Fruit fly (Drosophila melanogaster): ENCODE data around the gene scat.

- TF ChIP-seq Dfd (GFP tag; optimal IDR thresholded peaks at IDR 0.05) (no peak), jim (GFP tag; optimal IDR thresholded peaks at IDR 0.05) (no peak), CG9705 (GFP tag; optimal IDR thresholded peaks at IDR 0.05) (no peak), br (GFP tag; optimal IDR thresholded peaks at IDR 0.05) (no peak), Sp1 (GFP tag; optimal IDR thresholded peaks at IDR 0.05) (no peak), OdsH (GFP tag; optimal IDR thresholded peaks at IDR 0.05) (no peak), tai (GFP tag; optimal IDR thresholded peaks at IDR 0.05) (no peak), Abd-B (GFP tag; optimal IDR thresholded peaks at IDR 0.05) (no peak), dl (GFP tag; optimal IDR thresholded peaks at IDR 0.05; ENCODE audit: insufficient read depth in 1 of 2, partially characterized antibody in 2 of 2) (no peak), sv (GFP tag; optimal IDR thresholded peaks at IDR 0.05) (no peak), Dif (GFP tag; optimal IDR thresholded peaks at IDR 0.05; ENCODE audit: partially characterized antibody) (no peak), CG32264 (GFP tag; optimal IDR thresholded peaks at IDR 0.05) (no peak)
Measured at dm6 chr2L:9440640-9441039, 9.4 kb downstream of the scat start, which contains the start of gene CG33723.

Measured in whole organism, wandering third instar larva.